Worm (Caenorhabditis elegans): ENCODE data around the gene R01E6.7.

Gene R01E6.7

DNA sequence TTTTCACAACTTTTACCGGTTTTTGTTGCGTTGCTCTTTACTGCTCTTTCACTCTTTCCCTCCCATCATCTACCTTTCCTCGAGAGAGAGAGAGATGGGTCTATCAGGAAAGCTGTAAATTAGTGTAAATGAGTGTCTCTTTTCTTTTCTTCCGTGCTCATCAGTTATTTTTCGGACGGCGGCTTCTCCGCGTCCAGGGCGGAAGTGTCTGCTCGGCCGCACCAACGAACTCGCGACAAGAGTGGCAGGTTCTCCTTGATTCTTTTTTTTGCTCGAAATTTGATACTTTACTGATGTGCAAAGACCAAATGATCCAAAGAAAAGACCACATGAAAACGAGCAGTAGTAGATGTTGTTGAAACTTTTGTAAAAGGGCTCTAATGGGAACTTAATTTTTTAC, 11.1 kb downstream of the R01E6.7 start:
- no peak for TF ChIP-seq unc-120 (tag; optimal IDR thresholded peaks at IDR 0.05; ENCODE audit: poor library complexity, severe bottlenecking)
- TF ChIP-seq ceh-39 (tag; optimal IDR thresholded peaks at IDR 0.05) = no peak
- TF ChIP-seq sptf-1 (tag; optimal IDR thresholded peaks at IDR 0.05) = no peak
- TF ChIP-seq ham-2 (GFP tag; optimal IDR thresholded peaks at IDR 0.05) = no peak
- TF ChIP-seq mls-2 (tag; optimal IDR thresholded peaks at IDR 0.05) = no peak
- no peak for TF ChIP-seq nhr-28 (tag; optimal IDR thresholded peaks at IDR 0.05)
- no peak for TF ChIP-seq ceh-43 (GFP tag; optimal IDR thresholded peaks at IDR 0.05)

DNA sequence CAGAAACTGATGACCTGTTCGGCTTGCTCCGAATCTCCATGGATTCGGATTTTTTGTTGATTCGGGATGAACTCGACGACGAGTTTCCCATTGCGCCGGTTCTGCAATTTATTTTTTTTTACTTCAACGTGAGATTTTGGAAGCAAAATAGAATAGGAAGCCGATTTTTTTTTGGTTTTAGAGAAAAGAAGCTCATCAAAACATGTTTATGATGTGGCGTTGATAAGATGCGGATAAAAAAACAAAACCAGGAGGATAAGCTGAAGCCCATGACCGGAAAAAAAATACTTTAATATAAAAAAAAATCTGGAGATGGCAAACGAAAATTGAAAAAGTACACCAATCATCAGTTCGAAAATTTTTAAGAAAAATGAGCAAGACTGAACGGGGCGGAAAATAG, 13.7 kb downstream of the R01E6.7 start, which contains the start of gene glb-20:
Gene glb-20, minus strand, starts transcription at position 101 of the 400 bp plus-strand sequence.
- TF ChIP-seq mls-2 (tag; optimal IDR thresholded peaks at IDR 0.05) (no peak), flh-1 (GFP tag; optimal IDR thresholded peaks at IDR 0.05) (no peak), unc-62 (GFP tag; optimal IDR thresholded peaks at IDR 0.05) (no peak), nhr-237 (tag; optimal IDR thresholded peaks at IDR 0.05) (no peak), sem-2 (GFP tag; optimal IDR thresholded peaks at IDR 0.05) (no peak), drap-1 (GFP tag; optimal IDR thresholded peaks at IDR 0.05) (no peak), pha-4 (tag; optimal IDR thresholded peaks at IDR 0.05) (no peak), ces-1 (GFP tag; optimal IDR thresholded peaks at IDR 0.05) (no peak), mab-5 (tag; optimal IDR thresholded peaks at IDR 0.05) (no peak), elt-3 (tag; optimal IDR thresholded peaks at IDR 0.05) (no peak), unc-39 (tag; optimal IDR thresholded peaks at IDR 0.05) (no peak), ztf-11 (tag; optimal IDR thresholded peaks at IDR 0.05) (no peak), bed-3 (GFP tag; optimal IDR thresholded peaks at IDR 0.05) (no peak), unc-120 (tag; optimal IDR thresholded peaks at IDR 0.05; ENCODE audit: poor library complexity, severe bottlenecking) (no peak), lin-32 (GFP tag; optimal IDR thresholded peaks at IDR 0.05) (no peak), blmp-1 (tag; optimal IDR thresholded peaks at IDR 0.05) (no peak)

DNA sequence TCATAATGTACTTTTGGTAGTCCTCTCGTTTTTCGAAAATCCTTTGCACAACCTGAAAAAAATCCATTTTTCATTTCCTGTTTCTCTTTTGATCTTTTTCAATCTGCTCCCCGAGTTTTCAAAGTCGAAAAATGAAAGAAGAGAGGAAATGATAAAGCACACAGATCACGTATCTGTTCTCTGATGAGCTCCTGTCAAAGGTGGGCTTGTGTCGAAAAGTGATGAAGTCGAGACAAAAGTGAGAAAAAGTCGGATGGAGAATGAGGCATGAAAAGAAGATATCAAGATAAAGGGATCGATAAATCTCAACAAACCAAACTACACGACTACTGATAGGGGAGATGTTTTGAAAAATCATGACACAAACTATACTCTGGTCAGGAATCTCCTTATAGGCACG, 14.7 kb downstream of the R01E6.7 start:
- TF ChIP-seq unc-120 (tag; optimal IDR thresholded peaks at IDR 0.05; ENCODE audit: poor library complexity, severe bottlenecking) (peak; percentile 41), unc-62 (GFP tag; optimal IDR thresholded peaks at IDR 0.05) (peak; percentile 67), flh-1 (GFP tag; optimal IDR thresholded peaks at IDR 0.05) (no peak), drap-1 (GFP tag; optimal IDR thresholded peaks at IDR 0.05) (no peak), cnd-1 (tag; optimal IDR thresholded peaks at IDR 0.05) (no peak), ceh-43 (GFP tag; optimal IDR thresholded peaks at IDR 0.05) (no peak), unc-39 (tag; optimal IDR thresholded peaks at IDR 0.05) (no peak), ceh-39 (tag; optimal IDR thresholded peaks at IDR 0.05) (no peak), ztf-11 (tag; optimal IDR thresholded peaks at IDR 0.05) (no peak), elt-1 (tag; optimal IDR thresholded peaks at IDR 0.05; ENCODE audit: borderline replicate concordance, insufficient read depth) (no peak), nhr-12 (tag; optimal IDR thresholded peaks at IDR 0.05) (no peak), mls-2 (tag; optimal IDR thresholded peaks at IDR 0.05) (no peak), nhr-28 (tag; optimal IDR thresholded peaks at IDR 0.05) (no peak), elt-3 (tag; optimal IDR thresholded peaks at IDR 0.05) (no peak)

DNA sequence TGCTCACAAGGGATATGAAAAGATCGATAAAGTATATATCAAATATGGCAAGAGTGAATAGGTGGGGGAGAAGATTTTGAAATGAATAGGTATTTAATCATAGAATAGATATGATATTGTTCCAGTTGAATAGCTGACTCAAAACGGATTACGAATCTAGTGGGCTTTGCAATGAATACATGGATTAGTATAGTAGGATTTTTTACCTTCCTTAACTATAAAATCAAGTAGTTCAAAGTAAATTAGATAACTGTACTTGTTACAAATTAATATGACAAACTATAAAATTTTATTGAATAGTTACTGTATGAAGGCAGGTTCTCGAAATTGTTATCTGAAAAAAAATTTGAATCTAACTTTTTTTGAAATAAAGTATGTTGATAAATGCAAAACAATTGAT, 18.9 kb downstream of the R01E6.7 start, which contains the start of gene odr-1:
Gene odr-1, minus strand, starts transcription at position 101 of the 400 bp plus-strand sequence.
- TF ChIP-seq unc-120 (tag; optimal IDR thresholded peaks at IDR 0.05; ENCODE audit: poor library complexity, severe bottlenecking) (no peak), nhr-28 (tag; optimal IDR thresholded peaks at IDR 0.05) (no peak), elt-1 (tag; optimal IDR thresholded peaks at IDR 0.05; ENCODE audit: borderline replicate concordance, insufficient read depth) (no peak), ztf-11 (tag; optimal IDR thresholded peaks at IDR 0.05) (no peak), lin-32 (GFP tag; optimal IDR thresholded peaks at IDR 0.05) (no peak), hlh-1 (tag; optimal IDR thresholded peaks at IDR 0.05) (no peak), sem-2 (GFP tag; optimal IDR thresholded peaks at IDR 0.05) (no peak), nhr-76 (tag; optimal IDR thresholded peaks at IDR 0.05) (no peak), snpc-4 (tag; optimal IDR thresholded peaks at IDR 0.05) (no peak), tbx-8 (GFP tag; optimal IDR thresholded peaks at IDR 0.05) (no peak), unc-62 (GFP tag; optimal IDR thresholded peaks at IDR 0.05) (no peak)

DNA sequence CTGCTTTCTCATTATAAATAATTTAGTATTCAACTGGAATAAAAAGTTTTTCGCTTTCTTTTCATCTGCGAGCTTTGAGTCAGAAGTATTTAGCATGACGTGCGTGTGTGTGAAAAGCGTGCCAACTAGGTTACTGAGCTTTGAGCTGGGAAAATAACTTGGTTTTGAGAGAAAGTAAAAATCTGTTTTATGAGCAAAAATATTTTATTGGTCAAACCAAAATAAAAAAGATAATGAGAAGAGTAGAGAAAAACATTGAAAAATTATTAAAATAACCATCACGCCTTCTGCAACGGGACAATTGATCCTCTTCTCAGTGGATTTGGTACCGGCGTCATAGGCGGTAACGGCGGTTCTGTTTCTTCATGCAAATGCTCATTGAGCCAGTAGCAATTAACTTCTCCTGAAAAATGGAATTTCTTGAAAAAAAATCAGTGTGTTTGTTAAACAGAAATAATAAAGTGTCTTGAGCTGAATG, 25.2 kb downstream of the R01E6.7 start:
- TF ChIP-seq unc-120 (tag; optimal IDR thresholded peaks at IDR 0.05; ENCODE audit: poor library complexity, severe bottlenecking) (no peak), ces-1 (GFP tag; optimal IDR thresholded peaks at IDR 0.05) (peak; percentile 25), elt-3 (tag; optimal IDR thresholded peaks at IDR 0.05) (no peak)

DNA sequence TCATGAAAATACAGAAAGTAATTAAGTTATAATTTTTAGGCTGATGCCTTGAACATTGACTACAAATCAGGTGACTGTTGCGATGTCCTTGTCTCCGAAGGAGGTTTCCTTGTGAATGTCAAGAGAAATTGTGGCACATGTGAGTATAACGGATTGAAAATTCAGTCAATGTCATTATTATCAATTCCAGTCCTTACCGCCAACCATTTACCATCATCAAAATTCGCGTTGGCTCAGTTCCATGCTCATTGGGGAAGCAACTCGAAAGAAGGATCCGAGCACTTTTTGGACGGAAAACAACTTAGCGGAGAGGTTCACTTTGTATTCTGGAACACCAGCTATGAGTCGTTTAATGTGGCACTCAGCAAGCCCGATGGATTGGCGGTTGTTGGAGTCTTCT, 26.4 kb downstream of the R01E6.7 start:
- TF ChIP-seq unc-120 (tag; optimal IDR thresholded peaks at IDR 0.05; ENCODE audit: poor library complexity, severe bottlenecking) = no peak
- no peak for TF ChIP-seq elt-3 (tag; optimal IDR thresholded peaks at IDR 0.05)

Measured in whole organism, mixed stage, embryonic.